Worm (Caenorhabditis elegans) whole organism, early embryonic: ENCODE data around the gene rev-3.

Experiments used
- B0310.2 ChIP-seq: sonication (generic microtip); optimal IDR thresholded peaks from 2 replicates; lab custom pipeline; 2016; ENCODE audit warnings: mild to moderate bottlenecking, missing genetic modification characterization, missing compliant biosample characterization
- F13C5.2 ChIP-seq: sonication (generic microtip); optimal IDR thresholded peaks from 2 replicates; lab custom pipeline; 2017; ENCODE audit warnings: mild to moderate bottlenecking, missing genetic modification characterization, inconsistent platforms, missing compliant biosample characterization
- aly-1 ChIP-seq: sonication (generic microtip); optimal IDR thresholded peaks from 2 replicates; lab custom pipeline; 2016; ENCODE audit warnings: missing genetic modification characterization, missing compliant biosample characterization
- ama-1 ChIP-seq: fragments of 150-350 bp; optimal IDR thresholded peaks from 2 replicates; lab custom pipeline; 2014
- ceh-13 ChIP-seq: fragments of 200-800 bp; sonication (Bioruptor generic); optimal IDR thresholded peaks from 2 replicates; lab custom pipeline; 2018; ENCODE audit warnings: mild to moderate bottlenecking, missing genetic modification characterization, missing compliant biosample characterization
- ceh-36 ChIP-seq: sonication (generic microtip); optimal IDR thresholded peaks from 2 replicates; lab custom pipeline; 2016; ENCODE audit warnings: missing genetic modification characterization, inconsistent platforms, missing compliant biosample characterization
- ets-7 ChIP-seq: sonication (generic microtip); optimal IDR thresholded peaks from 2 replicates; lab custom pipeline; 2016; ENCODE audit warnings: missing genotype, missing genetic modification characterization, missing compliant biosample characterization
- flt-1 ChIP-seq: fragments of 200-800 bp; sonication (Bioruptor generic); IDR thresholded peaks from 2 replicates; pipeline ENCODE4 v1.3.6; 2022; ENCODE audit warnings: missing genetic modification characterization, missing compliant biosample characterization
- hmbx-1 ChIP-seq: sonication (generic microtip); optimal IDR thresholded peaks from 2 replicates; lab custom pipeline; 2016; ENCODE audit warnings: mild to moderate bottlenecking, missing genetic modification characterization, missing compliant biosample characterization
- hmg-4 ChIP-seq: fragments of 200-800 bp; sonication (Bioruptor generic); optimal IDR thresholded peaks from 2 replicates; lab custom pipeline; 2018; ENCODE audit warnings: mild to moderate bottlenecking, missing genetic modification characterization, missing compliant biosample characterization
- hnd-1 ChIP-seq: sonication (generic microtip); optimal IDR thresholded peaks from 2 replicates; lab custom pipeline; 2016; ENCODE audit warnings: missing genetic modification characterization, missing compliant biosample characterization
- pes-1 ChIP-seq: fragments of 200-800 bp; sonication (Bioruptor generic); IDR thresholded peaks from 2 replicates; pipeline ENCODE4 v1.3.6; 2022; ENCODE audit warnings: missing genetic modification reagents, missing genetic modification characterization, missing compliant biosample characterization
- scrt-1 ChIP-seq: fragments of 200-800 bp; sonication (Bioruptor generic); IDR thresholded peaks from 2 replicates; pipeline ENCODE4 v1.3.6; 2022; ENCODE audit warnings: missing genetic modification characterization, missing compliant biosample characterization
- sea-1 ChIP-seq: fragments of 200-800 bp; sonication (Bioruptor generic); conservative IDR thresholded peaks from 2 replicates; pipeline ENCODE4 v1.3.6; 2022; ENCODE audit warnings: missing genetic modification characterization, missing compliant biosample characterization
- tbx-11 ChIP-seq: fragments of 200-800 bp; sonication (Bioruptor generic); IDR thresholded peaks from 2 replicates; pipeline ENCODE4 v1.3.6; 2022; ENCODE audit warnings: missing genetic modification characterization, missing compliant biosample characterization
- tbx-37 ChIP-seq: fragments of 200-800 bp; sonication (Bioruptor generic); conservative IDR thresholded peaks from 2 replicates; pipeline ENCODE4 v1.3.6; 2022; ENCODE audit warnings: missing genetic modification reagents, missing genetic modification characterization, missing compliant biosample characterization
- tra-4 ChIP-seq: sonication (generic microtip); optimal IDR thresholded peaks from 2 replicates; lab custom pipeline; 2017; ENCODE audit warnings: missing genetic modification characterization, missing compliant biosample characterization

The rev-3 gene

DNA sequence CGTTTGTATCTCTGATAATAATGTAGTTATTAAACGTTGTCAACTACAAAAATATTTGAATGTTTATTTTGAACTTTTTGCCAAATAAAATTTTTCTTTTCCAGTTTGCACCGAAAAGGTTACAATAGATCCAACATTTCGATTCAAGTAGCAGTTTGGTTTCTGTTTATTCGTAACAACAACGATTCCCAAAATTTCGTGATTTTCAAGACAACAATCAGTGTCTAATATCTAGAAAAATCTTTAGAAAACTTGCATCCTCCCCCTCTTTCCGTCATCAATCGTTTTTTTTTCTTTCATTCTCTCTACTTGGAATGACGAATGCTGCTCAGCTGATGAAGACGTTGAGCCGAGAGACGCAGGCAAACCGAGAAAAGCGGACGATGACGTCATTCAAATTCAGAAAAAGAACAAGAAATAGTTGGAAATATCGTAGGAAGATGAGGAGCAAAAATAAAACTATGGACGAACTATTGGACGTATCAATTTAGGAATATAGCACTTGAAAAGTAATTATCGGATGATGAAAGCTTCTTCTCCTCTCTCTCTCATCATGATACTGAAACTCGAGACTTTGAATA, 31.8 kb downstream of the rev-3 start:
- TF ChIP-seq sea-1 = no peak
- TF ChIP-seq hnd-1 (tag; lab: Kevin White, UChicago) = no peak
- no peak for TF ChIP-seq scrt-1 (GFP tag; lab: Robert Waterston, UW)
- TF ChIP-seq ama-1 = no peak
- TF ChIP-seq ets-7 (tag; lab: Kevin White, UChicago) = no peak
- no peak for TF ChIP-seq ceh-36
- no peak for TF ChIP-seq hmg-4 (GFP tag; lab: Kevin White, UChicago)
- TF ChIP-seq flt-1 = no peak
- TF ChIP-seq hmbx-1 = no peak

DNA sequence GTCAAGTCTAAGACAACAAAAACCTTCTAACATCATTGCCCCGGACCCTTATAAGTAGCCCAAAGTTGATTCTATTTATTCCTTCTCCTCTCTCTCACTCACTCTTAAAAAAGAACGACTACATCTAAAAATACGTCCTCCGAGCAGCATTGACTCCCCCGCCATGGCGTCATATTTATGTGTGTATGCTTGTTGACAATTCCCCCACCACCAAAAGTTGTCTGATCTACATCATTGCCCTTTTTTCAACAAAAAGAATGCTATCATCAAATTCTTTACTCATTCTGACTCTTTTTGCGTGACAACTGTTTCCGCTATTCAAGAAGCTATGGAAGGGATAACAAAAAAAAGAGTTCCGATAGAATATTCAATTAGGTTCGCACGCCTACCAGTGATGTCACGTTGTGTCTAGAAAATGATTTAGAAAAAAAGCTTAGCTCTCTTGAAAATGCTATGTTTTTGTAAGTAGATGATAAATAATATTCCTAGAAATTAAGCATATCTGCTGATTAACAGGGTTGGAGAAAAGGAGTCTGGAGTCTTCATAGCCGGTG, 32.9 kb downstream of the rev-3 start:
- TF ChIP-seq hmg-4 (GFP tag; lab: Kevin White, UChicago) = no peak
- TF ChIP-seq hnd-1 (tag; lab: Kevin White, UChicago) = no peak
- no peak for TF ChIP-seq flt-1
- no peak for TF ChIP-seq aly-1 (tag; lab: Kevin White, UChicago)
- TF ChIP-seq F13C5.2 = no peak
- TF ChIP-seq sea-1 = no peak
- no peak for TF ChIP-seq ama-1
- no peak for TF ChIP-seq ets-7 (tag; lab: Kevin White, UChicago)
- no peak for TF ChIP-seq tbx-37
- no peak for TF ChIP-seq scrt-1 (GFP tag; lab: Robert Waterston, UW)
- no peak for TF ChIP-seq pes-1 (GFP tag; lab: Robert Waterston, UW)

DNA sequence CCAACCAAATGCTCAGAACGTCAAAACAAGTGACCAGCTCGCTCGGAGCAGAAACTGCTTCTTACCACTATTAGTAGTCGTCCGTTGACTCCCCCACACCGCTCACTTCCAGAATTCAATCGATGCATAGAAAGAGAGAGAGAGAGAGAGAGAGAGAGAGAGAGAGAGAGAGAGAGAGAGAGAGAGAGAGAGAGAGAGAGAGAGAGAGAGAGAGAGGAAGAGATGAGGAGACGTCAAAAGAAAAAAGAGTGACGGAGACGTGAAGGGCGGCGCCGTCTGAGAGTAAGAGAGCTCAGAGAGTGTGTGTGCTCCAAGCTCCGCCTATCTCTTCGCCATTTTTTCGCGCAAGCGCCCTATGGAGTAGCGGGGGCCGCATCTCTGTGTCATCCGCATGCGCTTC, 35.2 kb downstream of the rev-3 start, which contains the start of gene ida-1:
Gene ida-1, plus strand, starts transcription at position 336 of the 400 bp plus-strand sequence.
- TF ChIP-seq tbx-37 (no peak), flt-1 (no peak), hnd-1 (tag; lab: Kevin White, UChicago) (no peak), ets-7 (tag; lab: Kevin White, UChicago) (no peak), ama-1 (no peak), ceh-36 (no peak), sea-1 (no peak), scrt-1 (GFP tag; lab: Robert Waterston, UW) (no peak), B0310.2 (tag; lab: Kevin White, UChicago) (no peak), tbx-11 (GFP tag; lab: Robert Waterston, UW) (no peak), ceh-13 (GFP tag; lab: Kevin White, UChicago) (no peak), F13C5.2 (no peak), pes-1 (GFP tag; lab: Robert Waterston, UW) (no peak), aly-1 (tag; lab: Kevin White, UChicago) (no peak), hmg-4 (GFP tag; lab: Kevin White, UChicago) (no peak), hmbx-1 (no peak)

DNA sequence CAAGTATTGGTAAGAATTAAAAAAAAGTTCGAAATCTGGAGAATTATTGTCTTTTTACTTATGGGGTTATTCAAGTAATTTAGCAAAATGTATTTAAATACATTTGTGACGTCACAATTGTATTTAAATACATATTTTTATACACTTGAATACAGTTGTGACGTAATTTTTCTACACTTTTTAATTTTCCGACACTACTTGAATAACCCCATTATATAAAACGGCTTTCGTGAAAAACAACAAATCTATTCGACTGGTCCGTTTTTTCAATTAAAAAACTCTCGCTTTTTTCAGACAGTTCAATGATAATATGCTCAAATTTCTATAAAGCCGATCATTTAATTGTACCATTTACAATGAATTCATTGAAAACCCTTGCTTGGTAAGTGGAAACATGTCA, 39.9 kb downstream of the rev-3 start:
- TF ChIP-seq F13C5.2 = no peak
- no peak for TF ChIP-seq aly-1 (tag; lab: Kevin White, UChicago)
- no peak for TF ChIP-seq hmg-4 (GFP tag; lab: Kevin White, UChicago)
- no peak for TF ChIP-seq flt-1
- no peak for TF ChIP-seq ceh-13 (GFP tag; lab: Kevin White, UChicago)
- TF ChIP-seq pes-1 (GFP tag; lab: Robert Waterston, UW) = no peak

DNA sequence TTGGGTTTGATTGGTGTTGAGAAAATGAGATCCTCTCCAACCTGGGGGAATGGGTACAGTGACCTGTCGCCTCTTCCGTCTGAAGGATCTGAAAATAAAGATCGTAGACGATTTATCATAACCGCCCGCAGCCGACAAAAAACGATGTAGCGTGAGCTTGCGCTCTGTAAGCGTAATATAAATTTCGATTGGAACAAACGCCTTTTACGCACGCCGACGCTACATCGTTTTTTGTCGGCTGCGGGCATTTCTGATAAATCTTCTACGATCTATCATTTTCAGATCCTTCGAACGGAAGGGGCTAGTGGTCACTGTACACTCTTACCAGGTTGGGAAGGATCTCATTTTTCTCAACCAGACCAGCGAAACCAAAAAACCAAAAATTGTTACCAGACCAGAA, 42.1 kb downstream of the rev-3 start:
- TF ChIP-seq pes-1 (GFP tag; lab: Robert Waterston, UW) (no peak), scrt-1 (GFP tag; lab: Robert Waterston, UW) (no peak), ets-7 (tag; lab: Kevin White, UChicago) (no peak), ceh-36 (no peak), hnd-1 (tag; lab: Kevin White, UChicago) (no peak), ama-1 (no peak), F13C5.2 (no peak), hmg-4 (GFP tag; lab: Kevin White, UChicago) (no peak), tbx-37 (no peak), aly-1 (tag; lab: Kevin White, UChicago) (no peak), B0310.2 (tag; lab: Kevin White, UChicago) (no peak), tbx-11 (GFP tag; lab: Robert Waterston, UW) (no peak), hmbx-1 (no peak), sea-1 (no peak), tra-4 (tag; lab: Kevin White, UChicago) (no peak), flt-1 (no peak), ceh-13 (GFP tag; lab: Kevin White, UChicago) (no peak)

DNA sequence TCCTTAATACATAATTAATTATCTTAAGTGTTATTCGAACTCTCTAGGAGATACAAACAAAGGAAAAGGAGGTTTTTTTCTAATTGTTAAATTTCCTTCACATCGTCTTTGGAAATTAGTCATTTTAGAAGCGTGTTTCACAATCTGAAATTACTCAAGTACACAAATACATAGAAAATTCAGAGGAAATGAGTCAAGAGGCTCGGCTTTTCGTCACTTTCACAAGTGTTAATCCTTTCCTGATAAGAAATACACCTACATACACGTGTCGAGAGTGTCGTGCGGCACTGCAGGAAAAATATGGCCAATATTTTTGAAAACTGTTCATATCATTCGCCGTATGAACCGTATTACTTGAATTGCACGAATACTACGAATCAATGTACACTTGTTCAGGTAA, 43.3 kb downstream of the rev-3 start, which contains the start of gene B0244.4:
Gene B0244.4, plus strand, starts transcription at position 301 of the 400 bp plus-strand sequence.
- TF ChIP-seq tbx-11 (GFP tag; lab: Robert Waterston, UW) (no peak), F13C5.2 (no peak), aly-1 (tag; lab: Kevin White, UChicago) (no peak), hmbx-1 (no peak), hnd-1 (tag; lab: Kevin White, UChicago) (no peak), pes-1 (GFP tag; lab: Robert Waterston, UW) (no peak), ceh-13 (GFP tag; lab: Kevin White, UChicago) (no peak), ama-1 (no peak), sea-1 (no peak), tra-4 (tag; lab: Kevin White, UChicago) (no peak), ets-7 (tag; lab: Kevin White, UChicago) (no peak), scrt-1 (GFP tag; lab: Robert Waterston, UW) (no peak), ceh-36 (no peak), hmg-4 (GFP tag; lab: Kevin White, UChicago) (no peak), B0310.2 (tag; lab: Kevin White, UChicago) (no peak)

DNA sequence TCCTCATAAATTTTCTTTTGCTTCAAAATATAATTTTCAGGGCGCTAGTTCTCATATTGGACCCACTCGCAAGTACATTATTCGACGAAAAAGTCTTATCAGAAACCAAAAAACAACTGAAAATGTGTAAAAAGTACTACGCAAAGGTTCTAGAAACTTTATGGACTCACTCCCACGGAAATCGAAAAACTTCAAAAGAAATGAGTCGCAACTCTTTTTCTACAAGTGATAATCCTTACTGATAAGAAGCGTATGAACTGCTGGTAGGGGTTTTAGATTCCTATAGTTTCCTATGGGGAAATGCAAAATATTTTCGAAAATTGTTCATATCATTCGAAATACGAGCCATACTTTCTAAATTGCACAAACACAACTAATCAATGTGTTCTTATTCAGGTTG, 45.9 kb downstream of the rev-3 start, which contains the start of gene B0244.5:
Gene B0244.5, plus strand, starts transcription at position 301 of the 400 bp plus-strand sequence.
- TF ChIP-seq F13C5.2 (no peak), hnd-1 (tag; lab: Kevin White, UChicago) (no peak), B0310.2 (tag; lab: Kevin White, UChicago) (no peak), sea-1 (no peak), scrt-1 (GFP tag; lab: Robert Waterston, UW) (no peak), aly-1 (tag; lab: Kevin White, UChicago) (no peak), tbx-37 (no peak), hmbx-1 (no peak), ceh-13 (GFP tag; lab: Kevin White, UChicago) (no peak), tra-4 (tag; lab: Kevin White, UChicago) (no peak), flt-1 (no peak), tbx-11 (GFP tag; lab: Robert Waterston, UW) (no peak), hmg-4 (GFP tag; lab: Kevin White, UChicago) (no peak), ama-1 (no peak)
